Worm (Caenorhabditis elegans): ENCODE results near the gene snt-2.

ce11 chrIII:819313-819712 is 25.8 kb upstream of the snt-2 start:
- TF ChIP-seq zip-8 (tag; optimal IDR thresholded peaks at IDR 0.05) (no peak), unc-39 (tag; optimal IDR thresholded peaks at IDR 0.05) (no peak), nhr-12 (tag; optimal IDR thresholded peaks at IDR 0.05) (no peak), lin-13 (tag; optimal IDR thresholded peaks at IDR 0.05) (no peak), lin-32 (GFP tag; optimal IDR thresholded peaks at IDR 0.05) (no peak)
